Worm (Caenorhabditis elegans) whole organism, young adult: ENCODE data around the gene msi-1.
A peak's percentile ranks its signal among the peaks of the same experiment; 100 is the strongest.

Source experiments
- B0019.2 ChIP-seq: fragments of 200-800 bp; sonication (Bioruptor generic); conservative IDR thresholded peaks from 2 replicates; pipeline ENCODE4 v1.3.6; 2022; ENCODE audit warnings: missing genetic modification reagents, missing genetic modification characterization, missing compliant biosample characterization
- D2030.7 ChIP-seq: fragments of 200-800 bp; sonication (Bioruptor generic); IDR thresholded peaks from 2 replicates; pipeline ENCODE4 v1.3.6; 2022; ENCODE audit warnings: missing genetic modification reagents, missing genetic modification characterization, missing compliant biosample characterization
- F10E7.11 ChIP-seq: sonication (generic microtip); optimal IDR thresholded peaks from 2 replicates; lab custom pipeline; 2017; ENCODE audit warnings: mild to moderate bottlenecking, missing genetic modification characterization, moderate library complexity, missing compliant biosample characterization
- F22D6.2 ChIP-seq: sonication (generic microtip); optimal IDR thresholded peaks from 2 replicates; lab custom pipeline; 2016; ENCODE audit warnings: mild to moderate bottlenecking, missing genetic modification characterization, missing compliant biosample characterization
- F33H1.4 ChIP-seq: fragments of 200-800 bp; sonication (Bioruptor generic); IDR thresholded peaks from 2 replicates; pipeline ENCODE4 v1.3.6; 2022; ENCODE audit warnings: missing genetic modification reagents, missing genetic modification characterization, missing compliant biosample characterization
- F57C9.4 ChIP-seq: sonication (generic microtip); optimal IDR thresholded peaks from 2 replicates; lab custom pipeline; 2017; ENCODE audit warnings: mild to moderate bottlenecking, missing genetic modification characterization, missing compliant biosample characterization
- T07F8.4 ChIP-seq: sonication (generic microtip); optimal IDR thresholded peaks from 2 replicates; lab custom pipeline; 2016; ENCODE audit warnings: mild to moderate bottlenecking, missing genetic modification characterization, moderate library complexity, missing compliant biosample characterization
- Y56A3A.18 ChIP-seq: fragments of 200-800 bp; sonication (Bioruptor generic); IDR thresholded peaks from 2 replicates; pipeline ENCODE4 v1.3.6; 2022; ENCODE audit warnings: missing genetic modification reagents, missing genetic modification characterization, missing compliant biosample characterization
- Y79H2A.3 ChIP-seq: fragments of 200-800 bp; sonication (Bioruptor generic); conservative IDR thresholded peaks from 2 replicates; pipeline ENCODE4 v1.3.6; 2022; ENCODE audit warnings: missing genetic modification reagents, missing genetic modification characterization, missing compliant biosample characterization
- ZK185.1 ChIP-seq: sonication (generic microtip); optimal IDR thresholded peaks from 2 replicates; lab custom pipeline; 2016; ENCODE audit warnings: mild to moderate bottlenecking, missing genetic modification characterization, missing compliant biosample characterization; ENCODE audit not compliant: poor library complexity, severe bottlenecking
- athp-1 ChIP-seq: sonication (generic microtip); optimal IDR thresholded peaks from 2 replicates; lab custom pipeline; 2017; ENCODE audit warnings: mild to moderate bottlenecking, missing genetic modification characterization, missing compliant biosample characterization
- attf-5 ChIP-seq: fragments of 200-800 bp; sonication (Bioruptor generic); optimal IDR thresholded peaks from 2 replicates; lab custom pipeline; 2018; ENCODE audit warnings: mild to moderate bottlenecking, missing genetic modification characterization, missing compliant biosample characterization
- bed-1 ChIP-seq: fragments of 200-800 bp; sonication (Bioruptor generic); IDR thresholded peaks from 2 replicates; pipeline ENCODE4 v1.3.6; 2022; ENCODE audit warnings: missing genetic modification reagents, missing genetic modification characterization, missing compliant biosample characterization
- cebp-1 ChIP-seq, 2 experiments: fragments of 200-800 bp in 1 of 2; sonication (Bioruptor generic) in 1 of 2; sonication (generic microtip) in 1 of 2; IDR thresholded peaks in 1 of 2; optimal IDR thresholded peaks in 1 of 2; 2 replicates each; pipeline versions ENCODE4 v1.3.6 to Lab custom; 2017 to 2022; ENCODE audit warnings: missing compliant biosample characterization in 2 of 2, missing genetic modification characterization in 2 of 2, mild to moderate bottlenecking in 1 of 2, missing genetic modification reagents in 1 of 2, moderate library complexity in 1 of 2
- ceh-79 ChIP-seq: sonication (generic microtip); optimal IDR thresholded peaks from 2 replicates; lab custom pipeline; 2017; ENCODE audit warnings: mild to moderate bottlenecking, missing genetic modification characterization, missing compliant biosample characterization
- chd-7 ChIP-seq: sonication (generic microtip); optimal IDR thresholded peaks from 2 replicates; lab custom pipeline; 2016; ENCODE audit warnings: mild to moderate bottlenecking, missing genetic modification characterization, moderate library complexity, missing compliant biosample characterization
- dox-1 ChIP-seq: fragments of 200-800 bp; sonication (Bioruptor generic); IDR thresholded peaks from 2 replicates; pipeline ENCODE4 v1.3.6; 2022; ENCODE audit warnings: missing genetic modification reagents, missing genetic modification characterization, missing compliant biosample characterization
- egrh-3 ChIP-seq: fragments of 200-800 bp; sonication (Bioruptor generic); IDR thresholded peaks from 2 replicates; pipeline ENCODE4 v1.3.6; 2022; ENCODE audit warnings: missing genetic modification reagents, missing genetic modification characterization, missing compliant biosample characterization
- ets-4 ChIP-seq: fragments of 200-800 bp; sonication (Bioruptor generic); optimal IDR thresholded peaks from 2 replicates; lab custom pipeline; 2018; ENCODE audit warnings: mild to moderate bottlenecking, missing genetic modification characterization, missing compliant biosample characterization
- him-1 ChIP-seq: sonication (generic microtip); optimal IDR thresholded peaks from 2 replicates; lab custom pipeline; 2016; ENCODE audit warnings: missing genotype, missing genetic modification reagents, missing genetic modification characterization, missing compliant biosample characterization
- hlh-12 ChIP-seq: sonication (generic microtip); optimal IDR thresholded peaks from 2 replicates; lab custom pipeline; 2016; ENCODE audit warnings: missing genetic modification characterization, missing compliant biosample characterization
- hmg-20 ChIP-seq: fragments of 200-800 bp; sonication (Bioruptor generic); IDR thresholded peaks from 2 replicates; pipeline ENCODE4 v1.3.6; 2022; ENCODE audit warnings: missing genetic modification reagents, missing genetic modification characterization, missing compliant biosample characterization
- hrde-1 ChIP-seq: sonication (generic microtip); optimal IDR thresholded peaks from 2 replicates; lab custom pipeline; 2016; ENCODE audit warnings: missing genetic modification characterization, mild to moderate bottlenecking, missing compliant biosample characterization, moderate library complexity, missing genotype, missing genetic modification reagents, borderline replicate concordance
- hsf-1 ChIP-seq: fragments of 200-800 bp; sonication (Bioruptor generic); IDR thresholded peaks from 2 replicates; pipeline ENCODE4 v1.3.6; 2022; ENCODE audit warnings: missing genetic modification reagents, missing genetic modification characterization, missing compliant biosample characterization
- let-607 ChIP-seq, 2 experiments: fragments of 200-800 bp in 1 of 2; sonication (Bioruptor generic) in 1 of 2; sonication (generic microtip) in 1 of 2; optimal IDR thresholded peaks; 2 replicates each; lab custom pipeline; 2016 to 2018; ENCODE audit warnings: mild to moderate bottlenecking in 2 of 2, missing compliant biosample characterization in 2 of 2, missing genetic modification characterization in 2 of 2, moderate library complexity in 2 of 2, missing genotype in 1 of 2
- lin-26 ChIP-seq: fragments of 200-800 bp; sonication (Bioruptor generic); IDR thresholded peaks from 2 replicates; pipeline ENCODE4 v1.3.6; 2022; ENCODE audit warnings: missing genetic modification reagents, missing genetic modification characterization, missing compliant biosample characterization
- lin-54 ChIP-seq: fragments of 200-800 bp; sonication (Bioruptor generic); optimal IDR thresholded peaks from 2 replicates; lab custom pipeline; 2018; ENCODE audit warnings: mild to moderate bottlenecking, missing genetic modification characterization, missing compliant biosample characterization
- lsl-1 ChIP-seq: fragments of 200-800 bp; sonication (Bioruptor generic); optimal IDR thresholded peaks from 2 replicates; lab custom pipeline; 2018; ENCODE audit warnings: mild to moderate bottlenecking, missing genetic modification characterization, moderate library complexity, missing compliant biosample characterization
- lsy-27 ChIP-seq: sonication (generic microtip); optimal IDR thresholded peaks from 2 replicates; lab custom pipeline; 2017; ENCODE audit warnings: missing genetic modification characterization, mild to moderate bottlenecking, missing compliant biosample characterization, antibody characterized with exemption, missing genotype, borderline replicate concordance; ENCODE audit not compliant: insufficient read depth
- madf-3 ChIP-seq: fragments of 200-800 bp; sonication (Bioruptor generic); IDR thresholded peaks from 2 replicates; pipeline ENCODE4 v1.3.6; 2022; ENCODE audit warnings: missing genetic modification reagents, missing genetic modification characterization, missing compliant biosample characterization
- madf-6 ChIP-seq: fragments of 200-800 bp; sonication (Bioruptor generic); IDR thresholded peaks from 2 replicates; pipeline ENCODE4 v1.3.6; 2022; ENCODE audit warnings: missing genetic modification reagents, missing genetic modification characterization, missing compliant biosample characterization
- madf-8 ChIP-seq: fragments of 200-800 bp; sonication (Bioruptor generic); conservative IDR thresholded peaks from 2 replicates; pipeline ENCODE4 v1.3.6; 2022; ENCODE audit warnings: missing genetic modification reagents, missing genetic modification characterization, missing compliant biosample characterization
- nfyb-1 ChIP-seq: fragments of 200-800 bp; sonication (Bioruptor generic); IDR thresholded peaks from 2 replicates; pipeline ENCODE4 v1.3.6; 2022; ENCODE audit warnings: missing genetic modification reagents, missing genetic modification characterization, missing compliant biosample characterization
- nhr-27 ChIP-seq: fragments of 200-800 bp; sonication (Bioruptor generic); optimal IDR thresholded peaks from 2 replicates; lab custom pipeline; 2018; ENCODE audit warnings: mild to moderate bottlenecking, missing genetic modification characterization, moderate library complexity, missing compliant biosample characterization
- nhr-80 ChIP-seq: sonication (generic microtip); optimal IDR thresholded peaks from 2 replicates; lab custom pipeline; 2016; ENCODE audit warnings: missing genetic modification characterization, missing compliant biosample characterization
- rpc-1 ChIP-seq, 2 experiments: fragments of 150-350 bp in 1 of 2; sonication (generic microtip) in 1 of 2; optimal IDR thresholded peaks; 2 replicates each; lab custom pipeline; 2014 to 2018; ENCODE audit warnings: missing biosample characterization in 1 of 2, missing genetic modification characterization in 1 of 2, missing genetic modification reagents in 1 of 2, missing genotype in 1 of 2
- somi-1 ChIP-seq: fragments of 200-800 bp; sonication (Bioruptor generic); optimal IDR thresholded peaks from 2 replicates; lab custom pipeline; 2018; ENCODE audit warnings: mild to moderate bottlenecking, missing genetic modification characterization, missing compliant biosample characterization
- sptf-2 ChIP-seq: fragments of 200-800 bp; sonication (Bioruptor generic); optimal IDR thresholded peaks from 2 replicates; lab custom pipeline; 2018; ENCODE audit warnings: mild to moderate bottlenecking, missing genetic modification characterization, missing compliant biosample characterization
- tbp1 ChIP-seq: fragments of 200-800 bp; sonication (Bioruptor generic); optimal IDR thresholded peaks from 2 replicates; lab custom pipeline; 2018; ENCODE audit warnings: mild to moderate bottlenecking, missing genetic modification characterization, missing compliant biosample characterization
- xnd-1 ChIP-seq: sonication (generic microtip); optimal IDR thresholded peaks from 2 replicates; lab custom pipeline; 2016; ENCODE audit warnings: missing genotype, missing genetic modification reagents, missing genetic modification characterization, missing compliant biosample characterization
- ztf-18 ChIP-seq: sonication (generic microtip); optimal IDR thresholded peaks from 2 replicates; lab custom pipeline; 2016; ENCODE audit warnings: missing genotype, mild to moderate bottlenecking, missing genetic modification characterization, missing compliant biosample characterization

Gene msi-1

DNA sequence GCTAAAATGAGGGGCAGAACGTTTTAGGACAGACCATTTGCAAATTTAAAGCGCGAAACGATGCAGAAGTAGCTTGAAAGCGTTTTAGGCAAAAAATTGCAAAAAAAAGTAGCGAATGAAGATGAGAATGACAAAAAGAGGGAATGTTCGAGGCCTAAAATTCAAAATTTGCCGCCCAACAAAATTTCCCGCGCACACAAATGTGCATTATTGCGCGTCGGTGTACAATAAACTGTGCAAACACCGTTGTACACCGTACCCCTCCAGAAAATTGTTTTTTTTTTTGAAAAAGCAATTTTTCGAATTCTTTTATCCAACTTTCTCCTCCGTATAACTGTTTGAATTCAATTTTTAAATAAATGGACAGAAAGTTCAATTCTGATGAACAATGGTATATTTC lies 43.6 kb upstream of the msi-1 start, which contains the start of gene snpc-3.4 (continued):
- peak; percentile 90 for TF ChIP-seq nfyb-1
- TF ChIP-seq ZK185.1: peak; percentile 9
- no peak for TF ChIP-seq sptf-2 (GFP tag; lab: Kevin White, UChicago)
- TF ChIP-seq hlh-12 (tag; lab: Kevin White, UChicago): no peak
- peak; percentile 96 for TF ChIP-seq lsl-1 (GFP tag; lab: Kevin White, UChicago)
- TF ChIP-seq madf-6 (GFP tag; lab: Robert Waterston, UW): peak; percentile 99
- TF ChIP-seq hrde-1: peak; percentile 4
- TF ChIP-seq lin-54 (GFP tag; lab: Kevin White, UChicago): peak; percentile 94

DNA sequence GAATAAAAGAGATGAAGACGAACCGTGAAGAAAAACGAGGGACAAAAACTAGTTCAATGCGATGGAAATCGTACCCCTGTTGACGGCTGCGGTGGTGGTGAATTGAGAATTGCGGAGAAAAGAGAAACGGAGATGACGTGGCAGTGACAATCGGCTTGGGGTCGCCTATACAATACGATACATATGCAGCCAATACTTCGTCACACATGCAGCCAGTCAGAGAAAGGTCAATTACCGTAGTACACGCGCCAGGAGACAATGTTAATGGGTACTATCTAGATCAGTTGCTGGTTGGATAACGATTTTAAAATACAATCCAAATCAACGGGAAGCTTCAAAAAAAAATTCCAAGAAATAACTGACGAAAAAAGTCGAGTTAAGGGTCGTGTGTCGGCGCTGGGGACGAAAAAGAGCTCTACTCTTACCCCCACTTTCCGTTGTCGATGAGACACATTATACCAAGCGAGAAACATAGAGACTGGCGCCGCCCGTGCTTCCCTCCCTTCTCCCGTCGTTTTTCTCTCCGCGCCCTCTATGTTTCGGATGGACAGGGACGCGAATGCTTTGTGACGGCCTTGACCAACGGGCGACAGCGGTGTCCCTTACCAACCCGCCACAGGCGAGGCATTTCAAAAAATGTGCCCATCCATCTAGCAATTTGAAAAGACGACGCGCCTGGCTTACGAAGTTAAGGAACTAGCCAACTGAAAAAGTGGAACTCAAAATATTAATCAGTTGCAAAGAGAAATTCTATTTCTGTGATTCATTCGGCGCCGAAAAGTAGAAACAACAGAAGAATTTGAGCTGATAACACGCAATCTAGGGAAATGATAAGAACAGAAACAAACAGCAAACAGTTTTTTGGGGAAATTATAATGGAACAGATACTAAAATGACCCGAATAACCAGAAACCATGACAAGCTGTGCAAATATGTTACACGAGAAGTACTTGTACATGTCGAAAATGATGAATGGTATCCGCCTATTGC lies 42.7 kb upstream of the msi-1 start:
- TF ChIP-seq nhr-27 (tag; lab: Kevin White, UChicago) (peak; percentile 28), F10E7.11 (no peak), rpc-1 (optimal IDR thresholded peaks at IDR 0.05; lab: Kevin White, UChicago) (no peak), rpc-1 (tag; optimal IDR thresholded peaks at IDR 0.05; lab: Kevin White, UChicago) (no peak), ztf-18 (tag; lab: Kevin White, UChicago) (peak; percentile 25), dox-1 (GFP tag; lab: Robert Waterston, UW) (peak; percentile 51), let-607 (tag; optimal IDR thresholded peaks at IDR 0.05; lab: Kevin White, UChicago) (no peak), somi-1 (GFP tag; lab: Kevin White, UChicago) (no peak), B0019.2 (GFP tag; lab: Robert Waterston, UW) (no peak), Y79H2A.3 (GFP tag; lab: Robert Waterston, UW) (no peak), him-1 (tag; lab: Kevin White, UChicago) (no peak), bed-1 (GFP tag; lab: Robert Waterston, UW) (no peak), nhr-80 (peak; percentile 88), xnd-1 (tag; lab: Kevin White, UChicago) (no peak), tbp1 (GFP tag; lab: Kevin White, UChicago) (no peak), F57C9.4 (tag; lab: Kevin White, UChicago) (no peak), chd-7 (tag; lab: Kevin White, UChicago) (no peak), D2030.7 (no peak), ets-4 (GFP tag; lab: Kevin White, UChicago) (peak; percentile 44), attf-5 (GFP tag; lab: Kevin White, UChicago) (peak; percentile 9), cebp-1 (GFP tag; IDR thresholded peaks at IDR 0.05; lab: Robert Waterston, UW) (peak; percentile 29; the same call in 1 of the 2 replicates), cebp-1 (tag; optimal IDR thresholded peaks at IDR 0.05; lab: Kevin White, UChicago) (peak; percentile 60), Y56A3A.18 (no peak), egrh-3 (GFP tag; lab: Robert Waterston, UW) (peak; percentile 70), lsy-27 (tag; lab: Kevin White, UChicago) (no peak), T07F8.4 (no peak), madf-8 (0 out of 2 replicates have a peak, but pooled peaks have one; percentile 13), athp-1 (no peak), F33H1.4 (GFP tag; lab: Robert Waterston, UW) (no peak), madf-3 (0 out of 2 replicates have a peak, but pooled peaks have one; percentile 1), lin-26 (no peak), F22D6.2 (no peak), hsf-1 (peak; percentile 11; the same call in 1 of the 2 replicates), hmg-20 (GFP tag; lab: Robert Waterston, UW) (no peak), ceh-79 (tag; lab: Kevin White, UChicago) (no peak)
